Fruit fly (Drosophila melanogaster): Measurements from ENCODE around the gene eIF3i.

The eIF3i gene

dm6 chr2L:4968767-4969166 lies 1.2 kb upstream of the eIF3i start, which contains the start of the genes Scox and Polr1C:
Gene Scox (minus strand): TSS chr2L:4968935.
Gene Polr1C (plus strand): TSS chr2L:4969004.
- TF ChIP-seq CG17801 (GFP tag; optimal IDR thresholded peaks at IDR 0.05; ENCODE audit: partially characterized antibody): no peak

- no peak for TF ChIP-seq CG17801 (GFP tag; optimal IDR thresholded peaks at IDR 0.05; ENCODE audit: partially characterized antibody)
These were observed 1.7 kb downstream of the eIF3i start for dm6 chr2L:4965923-4966322.

- peak; percentile 13 for TF ChIP-seq CG17801 (GFP tag; optimal IDR thresholded peaks at IDR 0.05; ENCODE audit: partially characterized antibody)
These were observed 2.2 kb downstream of the eIF3i start, which contains the start of gene CG34125 for dm6 chr2L:4965420-4965819. Gene CG34125 (plus strand): TSS chr2L:4965673.

- TF ChIP-seq CG17801 (GFP tag; optimal IDR thresholded peaks at IDR 0.05; ENCODE audit: partially characterized antibody): no peak
These were observed 9.5 kb downstream of the eIF3i start, which contains the start of gene CG34124 for dm6 chr2L:4958111-4958510. Gene CG34124 (plus strand): TSS chr2L:4958411.

- TF ChIP-seq CG17801 (GFP tag; optimal IDR thresholded peaks at IDR 0.05; ENCODE audit: partially characterized antibody): no peak
These were observed 12.3 kb downstream of the eIF3i start, which contains the start of the genes Jon25Bi and Marcal1 for dm6 chr2L:4955094-4955823. Gene Jon25Bi (minus strand): TSS chr2L:4955144. Gene Marcal1 (plus strand): TSS chr2L:4955509.

dm6 chr2L:4953086-4953570 lies 14.4 kb downstream of the eIF3i start, which contains the start of gene Jon25Bii:
Gene Jon25Bii (minus strand): TSS chr2L:4953136.
- no peak for TF ChIP-seq CG17801 (GFP tag; optimal IDR thresholded peaks at IDR 0.05; ENCODE audit: partially characterized antibody)

dm6 chr2L:4950667-4951066 lies 16.9 kb downstream of the eIF3i start, which contains the start of gene Jon25Biii:
Gene Jon25Biii (minus strand): TSS chr2L:4950767.
- no peak for TF ChIP-seq CG17801 (GFP tag; optimal IDR thresholded peaks at IDR 0.05; ENCODE audit: partially characterized antibody)

- no peak for TF ChIP-seq CG17801 (GFP tag; optimal IDR thresholded peaks at IDR 0.05; ENCODE audit: partially characterized antibody)
These were observed 18.0 kb downstream of the eIF3i start, which contains the start of gene jet for dm6 chr2L:4949453-4950045. Gene jet (minus strand): TSS chr2L:4949784.

dm6 chr2L:4945300-4945699 lies 22.3 kb downstream of the eIF3i start, which contains the start of the genes mRpL24 and betaggt-I:
Gene mRpL24 (minus strand): TSS chr2L:4945361.
Gene betaggt-I (plus strand): TSS chr2L:4945579.
- TF ChIP-seq CG17801 (GFP tag; optimal IDR thresholded peaks at IDR 0.05; ENCODE audit: partially characterized antibody): peak; percentile 98

- TF ChIP-seq CG17801 (GFP tag; optimal IDR thresholded peaks at IDR 0.05; ENCODE audit: partially characterized antibody): no peak
These were observed 25.2 kb downstream of the eIF3i start, which contains the start of gene synr for dm6 chr2L:4942257-4942792. Gene synr (plus strand): TSS chr2L:4942742.

dm6 chr2L:4937060-4937459 lies 30.5 kb downstream of the eIF3i start, which contains the start of gene Sgs1:
Gene Sgs1 (plus strand): TSS chr2L:4937409.
- no peak for TF ChIP-seq CG17801 (GFP tag; optimal IDR thresholded peaks at IDR 0.05; ENCODE audit: partially characterized antibody)

dm6 chr2L:4936325-4936869 lies 31.2 kb downstream of the eIF3i start, which contains the start of gene hoe2:
Gene hoe2 (minus strand): TSS chr2L:4936450.
- TF ChIP-seq CG17801 (GFP tag; optimal IDR thresholded peaks at IDR 0.05; ENCODE audit: partially characterized antibody): no peak

dm6 chr2L:4932284-4932683 lies 35.3 kb downstream of the eIF3i start, which contains the start of gene hoe1:
Gene hoe1 (minus strand): TSS chr2L:4932384.
- no peak for TF ChIP-seq CG17801 (GFP tag; optimal IDR thresholded peaks at IDR 0.05; ENCODE audit: partially characterized antibody)

dm6 chr2L:4930541-4930940 lies 37.0 kb downstream of the eIF3i start:
- TF ChIP-seq CG17801 (GFP tag; optimal IDR thresholded peaks at IDR 0.05; ENCODE audit: partially characterized antibody): no peak

- TF ChIP-seq CG17801 (GFP tag; optimal IDR thresholded peaks at IDR 0.05; ENCODE audit: partially characterized antibody): no peak
These were observed 39.2 kb downstream of the eIF3i start for dm6 chr2L:4928340-4928739.

Measured in ovary, adult (tissue).